Fruit fly (Drosophila melanogaster) whole organism, pupa: ENCODE data around the gene Nup35.

Source experiments
- CG10348 ChIP-seq: fragments of 200-800 bp; sonication (Bioruptor generic); IDR thresholded peaks from 2 replicates; pipeline ENCODE4 v1.3.6; 2022; ENCODE audit warnings: missing biosample characterization, missing genetic modification characterization
- CG12605 ChIP-seq: fragments of 200-800 bp; sonication (Bioruptor generic); IDR thresholded peaks from 2 replicates; pipeline ENCODE4 v1.3.6; 2022; ENCODE audit warnings: missing biosample characterization, missing genetic modification characterization
- CG13204 ChIP-seq: fragments of 200-800 bp; sonication (Bioruptor generic); optimal IDR thresholded peaks from 2 replicates; lab custom pipeline; 2018; ENCODE audit warnings: missing biosample characterization, mild to moderate bottlenecking, missing genetic modification characterization, moderate library complexity
- CG14655 ChIP-seq: fragments of 200-800 bp; sonication (Bioruptor generic); optimal IDR thresholded peaks from 3 replicates; lab custom pipeline; 2017; ENCODE audit warnings: mild to moderate bottlenecking, missing biosample characterization, missing genetic modification reagents, missing genetic modification characterization
- CG15710 ChIP-seq: fragments of 200-800 bp; sonication (Bioruptor generic); optimal IDR thresholded peaks from 2 replicates; lab custom pipeline; 2018; ENCODE audit warnings: missing biosample characterization, mild to moderate bottlenecking, missing genetic modification characterization, moderate library complexity
- CG17806 ChIP-seq: fragments of 200-800 bp; sonication (Bioruptor generic); optimal IDR thresholded peaks from 2 replicates; lab custom pipeline; 2018; ENCODE audit warnings: missing biosample characterization, mild to moderate bottlenecking, missing genetic modification characterization, moderate library complexity
- CG32121 ChIP-seq: fragments of 200-800 bp; sonication (Bioruptor generic); IDR thresholded peaks from 2 replicates; pipeline ENCODE4 v1.3.6; 2022; ENCODE audit warnings: missing biosample characterization, missing genetic modification characterization
- CG34367 ChIP-seq: fragments of 200-800 bp; sonication (Bioruptor generic); optimal IDR thresholded peaks from 2 replicates; lab custom pipeline; 2018; ENCODE audit warnings: missing biosample characterization, mild to moderate bottlenecking, missing genetic modification characterization
- CG4496 ChIP-seq: fragments of 200-800 bp; sonication (Bioruptor generic); IDR thresholded peaks from 3 replicates; pipeline ENCODE4 v1.3.6; 2022; ENCODE audit warnings: missing biosample characterization, missing genetic modification characterization
- CG8159 ChIP-seq: fragments of 200-800 bp; sonication (Bioruptor generic); optimal IDR thresholded peaks from 3 replicates; lab custom pipeline; 2018; ENCODE audit warnings: missing biosample characterization, mild to moderate bottlenecking, missing genetic modification characterization, moderate library complexity
- CG8301 ChIP-seq: fragments of 200-800 bp; sonication (Bioruptor generic); optimal IDR thresholded peaks from 2 replicates; lab custom pipeline; 2018; ENCODE audit warnings: missing biosample characterization, mild to moderate bottlenecking, missing genetic modification characterization
- CG9948 ChIP-seq: fragments of 200-800 bp; sonication (Bioruptor generic); optimal IDR thresholded peaks from 2 replicates; lab custom pipeline; 2018; ENCODE audit warnings: missing biosample characterization, mild to moderate bottlenecking, missing genetic modification characterization, moderate library complexity
- D1 ChIP-seq: fragments of 200-800 bp; sonication (Bioruptor generic); optimal IDR thresholded peaks from 2 replicates; lab custom pipeline; 2018; ENCODE audit warnings: missing biosample characterization, mild to moderate bottlenecking, missing genetic modification characterization, moderate library complexity
- EcR ChIP-seq: fragments of 200-800 bp; sonication (Bioruptor generic); optimal IDR thresholded peaks from 3 replicates; lab custom pipeline; 2019; ENCODE audit warnings: missing biosample characterization, missing genetic modification characterization, mild to moderate bottlenecking, moderate library complexity, missing genetic modification reagents
- Ets98B ChIP-seq: fragments of 200-800 bp; sonication (Bioruptor generic); IDR thresholded peaks from 2 replicates; pipeline ENCODE4 v1.3.6; 2022; ENCODE audit warnings: missing biosample characterization, missing genetic modification characterization
- Pif1A ChIP-seq: fragments of 200-800 bp; sonication (Bioruptor generic); optimal IDR thresholded peaks from 3 replicates; lab custom pipeline; 2016; ENCODE audit warnings: missing biosample characterization, missing genetic modification characterization
- Pif1B ChIP-seq: fragments of 200-800 bp; sonication (Bioruptor generic); optimal IDR thresholded peaks from 3 replicates; lab custom pipeline; 2016; ENCODE audit warnings: missing biosample characterization, missing genetic modification characterization
- Snoo ChIP-seq: fragments of 200-800 bp; sonication (Bioruptor generic); optimal IDR thresholded peaks from 3 replicates; lab custom pipeline; 2017; ENCODE audit warnings: missing biosample characterization, mild to moderate bottlenecking, missing genetic modification characterization, inconsistent platforms
- fd96Ca ChIP-seq: fragments of 200-800 bp; sonication (Bioruptor generic); IDR thresholded peaks from 3 replicates; pipeline ENCODE4 v1.3.6; 2022; ENCODE audit warnings: missing biosample characterization, missing genetic modification characterization
- gl ChIP-seq: fragments of 200-800 bp; sonication (Bioruptor generic); optimal IDR thresholded peaks from 2 replicates; lab custom pipeline; 2018; ENCODE audit warnings: missing biosample characterization, mild to moderate bottlenecking, missing genetic modification characterization
- rn ChIP-seq: fragments of 200-800 bp; sonication (Bioruptor generic); IDR thresholded peaks from 2 replicates; pipeline ENCODE4 v1.3.6; 2022; ENCODE audit warnings: missing biosample characterization, missing genetic modification characterization

Nup35 gene

dm6 chrX:18647961-18648360 is at the start of gene Nup35:
TSS of gene Nup35 (plus strand) at chrX:18648182.
- TF ChIP-seq CG9948 (tag; lab: Kevin White, UChicago): no peak
- no peak for TF ChIP-seq gl (tag; lab: Kevin White, UChicago)
- TF ChIP-seq fd96Ca: no peak

dm6 chrX:18613434-18613833 is 34.5 kb upstream of the Nup35 start:
- TF ChIP-seq CG8159 (tag; lab: Kevin White, UChicago): peak; percentile 64
- no peak for TF ChIP-seq CG13204 (GFP tag; lab: Kevin White, UChicago)
- TF ChIP-seq CG12605 (GFP tag; lab: Robert Waterston, UW): no peak
- no peak for TF ChIP-seq Pif1B (GFP tag; lab: Kevin White, UChicago)
- peak; percentile 8 for TF ChIP-seq CG34367 (tag; lab: Kevin White, UChicago)
- TF ChIP-seq gl (tag; lab: Kevin White, UChicago): no peak
- TF ChIP-seq CG17806 (tag; lab: Kevin White, UChicago): no peak
- no peak for TF ChIP-seq CG32121
- TF ChIP-seq CG10348 (GFP tag; lab: Robert Waterston, UW): no peak
- peak; percentile 17 for TF ChIP-seq Pif1A
- TF ChIP-seq rn (GFP tag; lab: Robert Waterston, UW): no peak
- TF ChIP-seq CG9948 (tag; lab: Kevin White, UChicago): peak; percentile 28
- TF ChIP-seq CG15710: peak; percentile 40
- TF ChIP-seq EcR (GFP tag; lab: Kevin White, UChicago): no peak
- no peak for TF ChIP-seq CG8301 (tag; lab: Kevin White, UChicago)
- TF ChIP-seq Ets98B (GFP tag; lab: Robert Waterston, UW): no peak
- 0 out of 3 replicates have a peak, but pooled peaks have one; percentile 7 for TF ChIP-seq fd96Ca
- 0 out of 3 replicates have a peak, but pooled peaks have one; percentile 19 for TF ChIP-seq CG4496 (GFP tag; lab: Robert Waterston, UW)
- no peak for TF ChIP-seq D1 (tag; lab: Kevin White, UChicago)
- TF ChIP-seq CG14655: peak; percentile 29
- no peak for TF ChIP-seq Snoo (tag; lab: Kevin White, UChicago)

- TF ChIP-seq rn (GFP tag; lab: Robert Waterston, UW): no peak
- no peak for TF ChIP-seq EcR (GFP tag; lab: Kevin White, UChicago)
These were observed 30.5 kb upstream of the Nup35 start, which contains the start of gene CG15040 for dm6 chrX:18617489-18617888. TSS of gene CG15040 (minus strand) at chrX:18617589.

dm6 chrX:18618122-18618521 is 29.9 kb upstream of the Nup35 start:
- TF ChIP-seq Ets98B (GFP tag; lab: Robert Waterston, UW) (no peak), CG14655 (no peak), CG10348 (GFP tag; lab: Robert Waterston, UW) (no peak), gl (tag; lab: Kevin White, UChicago) (no peak), fd96Ca (no peak), Pif1B (GFP tag; lab: Kevin White, UChicago) (no peak), CG15710 (peak; percentile 12), CG12605 (GFP tag; lab: Robert Waterston, UW) (no peak), Pif1A (no peak), CG8159 (tag; lab: Kevin White, UChicago) (peak; percentile 31), CG32121 (no peak)

- TF ChIP-seq CG34367 (tag; lab: Kevin White, UChicago) (no peak), CG4496 (GFP tag; lab: Robert Waterston, UW) (0 out of 3 replicates have a peak, but pooled peaks have one; percentile 14)
These were observed 26.2 kb upstream of the Nup35 start for dm6 chrX:18621649-18622346.

- no peak for TF ChIP-seq CG8301 (tag; lab: Kevin White, UChicago)
- no peak for TF ChIP-seq CG8159 (tag; lab: Kevin White, UChicago)
- TF ChIP-seq CG12605 (GFP tag; lab: Robert Waterston, UW): no peak
- no peak for TF ChIP-seq Pif1B (GFP tag; lab: Kevin White, UChicago)
These were observed 21.0 kb upstream of the Nup35 start for dm6 chrX:18627002-18627401.

dm6 chrX:18630990-18631389 is 17.0 kb upstream of the Nup35 start:
- TF ChIP-seq EcR (GFP tag; lab: Kevin White, UChicago) (no peak), fd96Ca (no peak), rn (GFP tag; lab: Robert Waterston, UW) (no peak), CG17806 (tag; lab: Kevin White, UChicago) (no peak), CG32121 (no peak), gl (tag; lab: Kevin White, UChicago) (no peak), CG14655 (no peak), Pif1B (GFP tag; lab: Kevin White, UChicago) (no peak), D1 (tag; lab: Kevin White, UChicago) (no peak), CG10348 (GFP tag; lab: Robert Waterston, UW) (no peak)
